Worm (Caenorhabditis elegans) whole organism, L4/young adult: ENCODE results near the gene taf-8.
"Not testable (repeated sequence)": the region's sequence is repeated elsewhere in the genome, so short reads cannot be mapped to it uniquely, and the experiment has no call there.

Experiments
- W03F9.2 ChIP-seq: fragments of 150-350 bp; optimal IDR thresholded peaks from 2 replicates; lab custom pipeline; 2014; ENCODE audit warnings: missing biosample characterization, missing genetic modification characterization
- dao-5 ChIP-seq: sonication (generic microtip); optimal IDR thresholded peaks from 2 replicates; lab custom pipeline; 2016; ENCODE audit warnings: missing genotype, missing genetic modification characterization, moderate library complexity, missing compliant biosample characterization
- him-1 ChIP-seq: sonication (generic microtip); optimal IDR thresholded peaks from 2 replicates; lab custom pipeline; 2016; ENCODE audit warnings: missing genotype, missing genetic modification reagents, missing genetic modification characterization, missing compliant biosample characterization

The taf-8 gene

DNA sequence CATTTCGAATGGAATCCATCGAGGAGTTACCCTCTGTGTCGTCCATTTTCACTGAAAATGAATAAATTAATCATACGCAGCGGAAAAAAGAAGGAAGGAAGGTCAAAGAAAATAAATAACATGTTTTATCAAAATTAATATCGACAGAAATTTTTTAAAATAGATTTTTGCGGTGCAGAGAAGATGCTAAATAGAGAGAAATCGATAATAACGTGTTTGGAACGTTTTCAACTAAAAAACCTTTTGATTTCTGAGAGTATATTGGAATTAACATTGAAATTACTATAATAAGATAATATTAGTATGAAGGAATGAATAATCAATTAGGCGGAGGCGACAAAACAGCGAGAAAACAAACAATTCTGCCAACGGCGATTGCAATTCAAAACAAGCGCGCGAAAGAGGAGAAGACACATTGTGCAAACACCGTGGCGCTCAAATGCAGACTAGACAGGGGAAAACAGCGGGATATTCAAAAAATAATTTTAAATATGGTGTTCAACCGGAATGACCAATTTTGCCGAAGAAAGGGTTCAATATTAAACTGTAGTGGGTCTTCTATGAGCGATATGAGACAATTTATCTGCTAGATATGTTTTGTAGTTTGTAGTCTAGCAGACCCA, 47.4 kb downstream of the taf-8 start, which contains the start of gene wee-1.3:
wee-1.3 (minus strand) TSS at position 51 of the 623 bp plus-strand sequence.
- peak; percentile 79 for TF ChIP-seq W03F9.2
- TF ChIP-seq dao-5 (tag; lab: Kevin White, UChicago), result no peak

DNA sequence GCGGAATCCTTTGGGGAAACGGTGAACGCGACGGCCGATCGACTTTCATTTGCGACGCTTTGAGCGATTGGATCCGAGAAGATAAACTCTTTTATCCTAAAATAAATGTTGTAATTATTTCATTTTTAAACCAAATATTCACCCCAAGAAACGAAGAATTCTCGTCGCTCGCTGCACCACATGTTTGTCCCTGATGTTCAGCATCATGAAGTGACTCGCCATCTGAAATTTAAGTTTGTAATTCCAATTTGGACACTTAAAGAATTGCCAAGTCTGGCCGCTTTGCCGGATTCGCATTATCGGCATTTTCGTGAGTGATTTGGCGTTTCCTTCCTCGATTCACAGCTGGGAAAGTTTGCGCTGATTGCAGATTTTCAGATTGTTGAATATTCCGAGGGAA, 48.8 kb downstream of the taf-8 start, which contains the start of gene Y53C12A.6:
Y53C12A.6 (minus strand) TSS at position 101 of the 400 bp plus-strand sequence.
- TF ChIP-seq W03F9.2 (no peak), dao-5 (tag; lab: Kevin White, UChicago) (no peak), him-1 (tag; lab: Kevin White, UChicago) (no peak)

DNA sequence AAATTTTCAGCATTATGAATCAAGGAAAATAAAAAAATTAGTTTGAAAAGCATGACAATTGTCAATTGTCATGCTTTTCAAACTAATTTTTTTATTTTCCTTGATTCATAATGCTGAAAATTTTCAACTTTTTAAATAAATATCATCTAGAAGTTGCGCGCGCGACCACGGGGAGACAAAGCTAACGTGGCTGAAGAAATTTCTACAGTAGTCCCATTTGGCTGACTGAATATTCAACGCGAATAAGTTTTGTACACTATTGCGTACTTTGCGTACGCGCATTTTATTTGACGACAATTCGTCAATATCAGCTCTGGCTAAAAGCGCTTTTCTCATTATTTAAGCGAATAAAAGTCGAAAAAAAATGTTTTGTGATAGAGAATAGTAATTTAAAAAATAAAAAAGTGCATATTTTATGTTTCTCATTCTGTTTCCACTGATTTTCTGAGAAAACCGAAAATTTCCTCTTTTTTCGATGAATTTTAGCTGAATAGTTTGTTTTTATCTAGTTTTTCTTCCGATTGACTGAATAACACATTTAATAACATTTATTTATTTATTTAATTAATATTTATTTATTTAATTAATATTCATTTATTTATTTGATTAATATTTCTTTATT, 49.6 kb downstream of the taf-8 start, which contains the start of gene Y53C12A.11:
Y53C12A.11 (minus strand) TSS at position 68 of the 622 bp plus-strand sequence.
- TF ChIP-seq dao-5 (tag; lab: Kevin White, UChicago); him-1 (tag; lab: Kevin White, UChicago); W03F9.2: not testable (repeated sequence)
